Fruit fly (Drosophila melanogaster) whole organism, embryonic: ENCODE data around the gene ana1.

Experiments used
- CG11560 ChIP-seq: fragments of 200-800 bp; sonication (Bioruptor generic); IDR thresholded peaks from 3 replicates; pipeline ENCODE4 v1.3.6; 2022; ENCODE audit warnings: missing biosample characterization, missing genetic modification characterization
- E2f1 ChIP-seq: fragments of 200-800 bp; sonication (Bioruptor generic); IDR thresholded peaks from 2 replicates; pipeline ENCODE4 v1.3.6; 2022; ENCODE audit warnings: missing biosample characterization, missing genetic modification characterization
- Lpt ChIP-seq: fragments of >200 bp; optimal IDR thresholded peaks from 2 replicates; lab custom pipeline; 2018; ENCODE audit warnings: missing biosample characterization, missing genetic modification characterization
- eve ChIP-seq, 2 experiments: fragments of >200 bp; optimal IDR thresholded peaks; 2 replicates each; lab custom pipeline; 2017; ENCODE audit warnings: missing biosample characterization in 2 of 2, missing genetic modification characterization in 2 of 2
- tin ChIP-seq: fragments of 200-800 bp; sonication (Bioruptor generic); optimal IDR thresholded peaks from 3 replicates; lab custom pipeline; 2016; ENCODE audit warnings: missing biosample characterization, missing genetic modification characterization

DNA sequence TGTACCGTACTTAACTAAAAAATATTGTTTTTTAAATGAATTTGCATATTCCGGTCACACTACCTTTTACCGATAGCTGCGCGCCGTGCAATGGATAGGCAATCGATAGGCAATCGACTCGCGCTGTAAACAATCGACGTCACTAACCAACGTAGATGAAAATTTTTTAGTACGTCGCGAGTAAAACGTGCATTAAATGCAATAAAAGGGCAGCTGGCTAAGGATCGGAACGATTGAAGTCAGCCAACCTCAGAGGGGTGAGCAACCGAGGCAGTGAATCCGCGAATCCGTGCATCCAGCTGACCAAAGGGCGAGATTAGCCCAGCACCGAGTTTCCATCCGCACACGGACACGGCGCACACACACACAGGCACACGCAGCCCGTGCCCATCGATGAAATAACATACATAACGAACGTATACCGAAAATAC lies 12.2 kb upstream of the ana1 start, which contains the start of gene Pp1alpha-96A:
- TF ChIP-seq CG11560 (tag; lab: Robert Waterston, UW) (no peak), Lpt (GFP tag; lab: Kevin White, UChicago) (no peak), E2f1 (GFP tag; lab: Robert Waterston, UW) (no peak), tin (no peak), eve (GFP tag; optimal IDR thresholded peaks at IDR 0.05; lab: Kevin White, UChicago) (no peak)
